Fruit fly (Drosophila melanogaster): ENCODE data around the gene CG14422.
A peak's percentile ranks its signal among the peaks of the same experiment; 100 is the strongest.

Gene CG14422

dm6 chrX:2919742-2920141 lies 23.4 kb upstream of the CG14422 start, which contains the start of gene CG3588 (continued):
- TF ChIP-seq Lhr (GFP tag; optimal IDR thresholded peaks at IDR 0.05) (no peak), NC2α (GFP tag; optimal IDR thresholded peaks at IDR 0.05) (peak; percentile 21), seq (GFP tag; IDR thresholded peaks at IDR 0.05) (peak; percentile 73), Ssrp (tag; optimal IDR thresholded peaks at IDR 0.05) (no peak), dmrt11E (tag; optimal IDR thresholded peaks at IDR 0.05) (no peak), CG1024 (GFP tag; IDR thresholded peaks at IDR 0.05) (0 out of 2 replicates have a peak, but pooled peaks have one; percentile 33), CG15601 (tag; optimal IDR thresholded peaks at IDR 0.05) (peak; percentile 7), CG6654 (GFP tag; optimal IDR thresholded peaks at IDR 0.05) (no peak), Poxn (GFP tag; IDR thresholded peaks at IDR 0.05) (peak; percentile 50; the same call in 1 of the 2 replicates), CG34422 (GFP tag; IDR thresholded peaks at IDR 0.05) (peak; percentile 45; the same call in 2 of the 3 replicates), cad (GFP tag; optimal IDR thresholded peaks at IDR 0.05) (no peak), lab (GFP tag; optimal IDR thresholded peaks at IDR 0.05) (peak; percentile 83), D19A (tag; optimal IDR thresholded peaks at IDR 0.05) (no peak), Ravus (GFP tag; IDR thresholded peaks at IDR 0.05) (peak; percentile 58), HLHmδ (GFP tag; optimal IDR thresholded peaks at IDR 0.05) (no peak), HmgD (GFP tag; optimal IDR thresholded peaks at IDR 0.05) (no peak), BtbVII (GFP tag; optimal IDR thresholded peaks at IDR 0.05) (peak; percentile 60), CG7786 (GFP tag; optimal IDR thresholded peaks at IDR 0.05) (peak; percentile 65), PHDP (tag; optimal IDR thresholded peaks at IDR 0.05) (peak; percentile 78), tap (tag; optimal IDR thresholded peaks at IDR 0.05) (peak; percentile 32), CoRest (tag; optimal IDR thresholded peaks at IDR 0.05) (peak; percentile 73), CG11085 (GFP tag; IDR thresholded peaks at IDR 0.05) (peak; percentile 57), CG16813 (GFP tag; IDR thresholded peaks at IDR 0.05; ENCODE audit: partially characterized antibody) (no peak), Xrp1 (GFP tag; IDR thresholded peaks at IDR 0.05) (peak; percentile 76), toy (GFP tag; IDR thresholded peaks at IDR 0.05) (0 out of 2 replicates have a peak, but pooled peaks have one; percentile 46), CG1792 (GFP tag; optimal IDR thresholded peaks at IDR 0.05) (peak; percentile 71), Camta (GFP tag; optimal IDR thresholded peaks at IDR 0.05) (no peak), CG31441 (GFP tag; IDR thresholded peaks at IDR 0.05) (peak; percentile 56), CG10979 (tag; optimal IDR thresholded peaks at IDR 0.05) (peak; percentile 40), CG12744 (GFP tag; optimal IDR thresholded peaks at IDR 0.05) (peak; percentile 81), zfh1 (GFP tag; IDR thresholded peaks at IDR 0.05) (peak; percentile 71; the same call in 1 of the 3 replicates), Asciz (GFP tag; optimal IDR thresholded peaks at IDR 0.05) (peak; percentile 37), Med (GFP tag) (peak; percentile 97), CG5245 (GFP tag; optimal IDR thresholded peaks at IDR 0.05) (peak; percentile 44), twi (tag; optimal IDR thresholded peaks at IDR 0.05) (no peak), D19B (GFP tag; optimal IDR thresholded peaks at IDR 0.05) (peak; percentile 63), jigr1 (GFP tag; IDR thresholded peaks at IDR 0.05) (no peak), sd (tag; optimal IDR thresholded peaks at IDR 0.05) (peak; percentile 45), fru (optimal IDR thresholded peaks at IDR 0.05) (no peak), az2 (GFP tag; optimal IDR thresholded peaks at IDR 0.05) (peak; percentile 52), Dp (GFP tag; optimal IDR thresholded peaks at IDR 0.05) (no peak), pnt (GFP tag; optimal IDR thresholded peaks at IDR 0.05) (no peak), CG9876 (GFP tag; optimal IDR thresholded peaks at IDR 0.05) (peak; percentile 30), bab2 (GFP tag; optimal IDR thresholded peaks at IDR 0.05) (peak; percentile 73), Ada2b (GFP tag; IDR thresholded peaks at IDR 0.05) (peak; percentile 68), Bgb (GFP tag; IDR thresholded peaks at IDR 0.05; ENCODE audit: partially characterized antibody) (no peak), rib (GFP tag; IDR thresholded peaks at IDR 0.05) (peak; percentile 84), CkIIα-i1 (GFP tag; IDR thresholded peaks at IDR 0.05) (0 out of 2 replicates have a peak, but pooled peaks have one; percentile 28), CG11456 (GFP tag; IDR thresholded peaks at IDR 0.05) (peak; percentile 88), CG10543 (GFP tag; optimal IDR thresholded peaks at IDR 0.05) (no peak), chm (GFP tag; IDR thresholded peaks at IDR 0.05) (peak; percentile 54; the same call in 1 of the 2 replicates)

Measured in whole organism, embryonic.